Worm (Caenorhabditis elegans): ENCODE measurements around the gene cogc-2.
A peak's percentile ranks its signal among the peaks of the same experiment; 100 is the strongest.

Gene cogc-2

ce11 chrIV:7044552-7045139, 5.3 kb upstream of the cogc-2 start, which contains the start of gene tin-9.1:
Gene tin-9.1 (minus strand): TSS chrIV:7044602.
- TF ChIP-seq tab-1 (GFP tag; IDR thresholded peaks at IDR 0.05) = no peak
- TF ChIP-seq ztf-23 (GFP tag; IDR thresholded peaks at IDR 0.05) = no peak
- no peak for TF ChIP-seq klf-2 (GFP tag; conservative IDR thresholded peaks at IDR 0.05)
- no peak for TF ChIP-seq ref-1 (GFP tag; conservative IDR thresholded peaks at IDR 0.05)
- TF ChIP-seq med-1 (GFP tag; optimal IDR thresholded peaks at IDR 0.05; ENCODE audit: insufficient read depth) = no peak
- TF ChIP-seq ztf-29 (GFP tag; IDR thresholded peaks at IDR 0.05) = no peak
- TF ChIP-seq T22C8.4 (GFP tag; IDR thresholded peaks at IDR 0.05) = no peak

DNA sequence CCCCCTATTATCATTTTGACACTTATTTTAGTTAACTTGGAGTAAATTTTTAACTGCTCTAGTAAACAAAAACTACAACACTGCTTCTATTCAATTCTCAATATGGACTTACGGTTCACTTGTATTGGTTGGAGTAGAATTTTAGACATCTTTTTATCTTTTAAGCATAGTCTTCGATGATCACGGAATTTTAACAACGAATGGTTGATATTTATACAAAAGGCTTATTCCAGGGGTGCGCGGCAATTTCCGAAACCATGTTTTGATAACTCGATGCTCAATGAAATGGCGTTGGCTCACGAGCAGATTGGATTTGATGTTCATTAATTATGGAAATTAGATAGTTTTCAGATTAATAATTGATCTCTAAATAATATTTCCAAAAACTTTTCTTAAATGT, 4.0 kb upstream of the cogc-2 start:
- TF ChIP-seq tab-1 (GFP tag; IDR thresholded peaks at IDR 0.05) = no peak
- TF ChIP-seq klf-2 (GFP tag; conservative IDR thresholded peaks at IDR 0.05) = no peak
- TF ChIP-seq ztf-23 (GFP tag; IDR thresholded peaks at IDR 0.05) = no peak
- TF ChIP-seq ref-1 (GFP tag; conservative IDR thresholded peaks at IDR 0.05) = no peak
- no peak for TF ChIP-seq T22C8.4 (GFP tag; IDR thresholded peaks at IDR 0.05)
- no peak for TF ChIP-seq cog-1 (tag; optimal IDR thresholded peaks at IDR 0.05)
- no peak for TF ChIP-seq flt-1 (GFP tag; IDR thresholded peaks at IDR 0.05)
- TF ChIP-seq ztf-29 (GFP tag; IDR thresholded peaks at IDR 0.05) = no peak
- TF ChIP-seq med-1 (GFP tag; optimal IDR thresholded peaks at IDR 0.05; ENCODE audit: insufficient read depth) = no peak

- TF ChIP-seq T22C8.4 (GFP tag; IDR thresholded peaks at IDR 0.05) (no peak), tab-1 (GFP tag; IDR thresholded peaks at IDR 0.05) (no peak), med-1 (GFP tag; optimal IDR thresholded peaks at IDR 0.05; ENCODE audit: insufficient read depth) (no peak), klf-2 (GFP tag; conservative IDR thresholded peaks at IDR 0.05) (no peak), ztf-29 (GFP tag; IDR thresholded peaks at IDR 0.05) (no peak), flt-1 (GFP tag; IDR thresholded peaks at IDR 0.05) (no peak), ztf-23 (GFP tag; IDR thresholded peaks at IDR 0.05) (no peak), cog-1 (tag; optimal IDR thresholded peaks at IDR 0.05) (no peak), ref-1 (GFP tag; conservative IDR thresholded peaks at IDR 0.05) (no peak)
These were observed 2.6 kb downstream of the cogc-2 start, which contains the start of gene ufl-1 for ce11 chrIV:7036790-7037189. Gene ufl-1 (minus strand): TSS chrIV:7036859.

DNA sequence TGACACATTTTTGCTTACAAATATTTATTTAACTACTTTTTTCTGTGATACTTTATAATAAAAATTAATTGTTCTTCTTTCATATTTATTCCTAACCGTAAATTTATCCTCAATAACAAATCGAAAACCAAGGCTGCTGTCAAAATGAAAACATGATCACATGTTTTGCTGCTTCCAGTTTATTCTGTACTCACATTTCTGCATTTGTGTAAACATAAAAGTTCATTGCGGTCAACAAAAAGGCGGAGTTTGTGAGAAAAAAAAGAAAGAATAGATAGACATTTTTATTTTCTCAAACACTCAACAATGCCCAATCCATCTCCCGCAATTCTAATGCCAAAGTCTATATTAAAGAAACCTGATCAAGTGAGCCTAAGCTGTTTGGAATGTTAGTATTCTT, 3.6 kb downstream of the cogc-2 start, which contains the start of gene C06G3.3:
Gene C06G3.3, plus strand, starts transcription at position 301 of the 400 bp plus-strand sequence.
- TF ChIP-seq klf-2 (GFP tag; conservative IDR thresholded peaks at IDR 0.05) = no peak
- no peak for TF ChIP-seq tab-1 (GFP tag; IDR thresholded peaks at IDR 0.05)
- no peak for TF ChIP-seq T22C8.4 (GFP tag; IDR thresholded peaks at IDR 0.05)
- no peak for TF ChIP-seq med-1 (GFP tag; optimal IDR thresholded peaks at IDR 0.05; ENCODE audit: insufficient read depth)

- TF ChIP-seq ref-1 (GFP tag; conservative IDR thresholded peaks at IDR 0.05) (no peak), tab-1 (GFP tag; IDR thresholded peaks at IDR 0.05) (no peak), flt-1 (GFP tag; IDR thresholded peaks at IDR 0.05) (no peak), cog-1 (tag; optimal IDR thresholded peaks at IDR 0.05) (no peak), klf-2 (GFP tag; conservative IDR thresholded peaks at IDR 0.05) (no peak), ztf-23 (GFP tag; IDR thresholded peaks at IDR 0.05) (no peak), ztf-29 (GFP tag; IDR thresholded peaks at IDR 0.05) (no peak), med-1 (GFP tag; optimal IDR thresholded peaks at IDR 0.05; ENCODE audit: insufficient read depth) (no peak), T22C8.4 (GFP tag; IDR thresholded peaks at IDR 0.05) (no peak)
These were observed 6.9 kb downstream of the cogc-2 start, which contains the start of gene C06G3.8 for ce11 chrIV:7032459-7032858. Gene C06G3.8 (minus strand): TSS chrIV:7032559.

ce11 chrIV:7031019-7031418, 8.4 kb downstream of the cogc-2 start:
- TF ChIP-seq ref-1 (GFP tag; conservative IDR thresholded peaks at IDR 0.05) = no peak
- TF ChIP-seq flt-1 (GFP tag; IDR thresholded peaks at IDR 0.05) = no peak
- no peak for TF ChIP-seq ztf-23 (GFP tag; IDR thresholded peaks at IDR 0.05)
- no peak for TF ChIP-seq ztf-29 (GFP tag; IDR thresholded peaks at IDR 0.05)
- no peak for TF ChIP-seq cog-1 (tag; optimal IDR thresholded peaks at IDR 0.05)
- no peak for TF ChIP-seq T22C8.4 (GFP tag; IDR thresholded peaks at IDR 0.05)
- no peak for TF ChIP-seq med-1 (GFP tag; optimal IDR thresholded peaks at IDR 0.05; ENCODE audit: insufficient read depth)
- TF ChIP-seq tab-1 (GFP tag; IDR thresholded peaks at IDR 0.05) = no peak
- TF ChIP-seq klf-2 (GFP tag; conservative IDR thresholded peaks at IDR 0.05) = no peak

ce11 chrIV:7025835-7026234, 13.5 kb downstream of the cogc-2 start:
- no peak for TF ChIP-seq tab-1 (GFP tag; IDR thresholded peaks at IDR 0.05)
- TF ChIP-seq ztf-29 (GFP tag; IDR thresholded peaks at IDR 0.05) = no peak
- TF ChIP-seq flt-1 (GFP tag; IDR thresholded peaks at IDR 0.05) = no peak
- TF ChIP-seq med-1 (GFP tag; optimal IDR thresholded peaks at IDR 0.05; ENCODE audit: insufficient read depth) = no peak

ce11 chrIV:7024829-7025228, 14.6 kb downstream of the cogc-2 start:
- TF ChIP-seq T22C8.4 (GFP tag; IDR thresholded peaks at IDR 0.05) (no peak), ztf-29 (GFP tag; IDR thresholded peaks at IDR 0.05) (no peak), ref-1 (GFP tag; conservative IDR thresholded peaks at IDR 0.05) (no peak), cog-1 (tag; optimal IDR thresholded peaks at IDR 0.05) (no peak), ztf-23 (GFP tag; IDR thresholded peaks at IDR 0.05) (no peak), klf-2 (GFP tag; conservative IDR thresholded peaks at IDR 0.05) (no peak), flt-1 (GFP tag; IDR thresholded peaks at IDR 0.05) (no peak), tab-1 (GFP tag; IDR thresholded peaks at IDR 0.05) (no peak), med-1 (GFP tag; optimal IDR thresholded peaks at IDR 0.05; ENCODE audit: insufficient read depth) (no peak)

DNA sequence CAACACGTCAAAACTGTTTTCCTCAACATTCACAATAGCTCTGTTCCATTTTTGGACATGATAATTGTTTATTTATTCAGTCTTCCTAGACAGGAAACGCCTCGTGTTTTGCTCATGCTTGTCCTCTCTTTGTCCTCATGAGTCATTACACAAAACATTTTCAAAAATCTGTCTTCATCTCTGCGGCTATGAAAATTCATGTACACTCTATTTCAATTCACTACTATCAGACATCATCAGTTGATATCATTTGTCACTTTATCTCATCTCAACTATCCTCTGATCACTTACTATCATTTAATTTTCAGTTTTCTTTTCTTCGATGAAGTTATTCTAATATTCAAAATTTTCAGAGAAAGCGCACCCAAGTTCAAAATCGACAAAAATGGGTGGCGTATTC, 15.5 kb downstream of the cogc-2 start, which contains the start of gene adah-1:
Gene adah-1, plus strand, starts transcription at position 354 of the 400 bp plus-strand sequence.
- no peak for TF ChIP-seq cog-1 (tag; optimal IDR thresholded peaks at IDR 0.05)
- TF ChIP-seq tab-1 (GFP tag; IDR thresholded peaks at IDR 0.05) = no peak
- no peak for TF ChIP-seq ref-1 (GFP tag; conservative IDR thresholded peaks at IDR 0.05)
- no peak for TF ChIP-seq flt-1 (GFP tag; IDR thresholded peaks at IDR 0.05)
- no peak for TF ChIP-seq T22C8.4 (GFP tag; IDR thresholded peaks at IDR 0.05)
- TF ChIP-seq ztf-29 (GFP tag; IDR thresholded peaks at IDR 0.05) = no peak
- no peak for TF ChIP-seq ztf-23 (GFP tag; IDR thresholded peaks at IDR 0.05)
- TF ChIP-seq med-1 (GFP tag; optimal IDR thresholded peaks at IDR 0.05; ENCODE audit: insufficient read depth) = no peak
- TF ChIP-seq klf-2 (GFP tag; conservative IDR thresholded peaks at IDR 0.05) = no peak

DNA sequence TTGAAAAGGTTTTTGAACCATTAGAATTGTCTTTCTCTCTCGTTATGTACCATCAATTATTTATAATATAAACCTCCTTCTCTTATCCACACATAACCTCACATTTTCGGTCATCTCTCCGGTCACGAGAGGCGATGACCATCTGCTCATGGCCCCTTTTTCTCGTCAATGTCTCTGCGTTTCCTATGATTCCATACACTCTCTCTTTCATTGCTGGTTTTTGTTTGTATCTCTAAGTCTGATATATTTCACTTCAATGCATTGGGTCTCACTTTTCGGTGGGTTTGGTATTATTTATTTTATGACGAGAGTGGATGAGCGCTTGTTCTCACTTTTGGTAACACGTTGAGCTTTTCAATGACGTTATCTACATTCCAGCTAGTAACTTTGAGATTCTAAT, 16.4 kb downstream of the cogc-2 start:
- TF ChIP-seq flt-1 (GFP tag; IDR thresholded peaks at IDR 0.05) = no peak
- TF ChIP-seq cog-1 (tag; optimal IDR thresholded peaks at IDR 0.05) = peak; percentile 63
